Worm (Caenorhabditis elegans): ENCODE results near the gene skp-1.
A peak's percentile ranks its signal among the peaks of the same experiment; 100 is the strongest.

Gene skp-1

ce11 chrV:11649254-11649653, 4.0 kb downstream of the skp-1 start:
- TF ChIP-seq lin-32 (GFP tag; optimal IDR thresholded peaks at IDR 0.05) (no peak), ceh-83 (GFP tag; optimal IDR thresholded peaks at IDR 0.05) (no peak), mls-2 (tag; optimal IDR thresholded peaks at IDR 0.05) (no peak), nhr-76 (tag; optimal IDR thresholded peaks at IDR 0.05) (no peak)

- TF ChIP-seq sptf-1 (tag; optimal IDR thresholded peaks at IDR 0.05), result no peak
- no peak for TF ChIP-seq unc-120 (tag; optimal IDR thresholded peaks at IDR 0.05; ENCODE audit: poor library complexity, severe bottlenecking)
- no peak for TF ChIP-seq ztf-11 (tag; optimal IDR thresholded peaks at IDR 0.05)
- TF ChIP-seq M03D4.4 (tag; optimal IDR thresholded peaks at IDR 0.05), result no peak
- TF ChIP-seq ceh-39 (tag; optimal IDR thresholded peaks at IDR 0.05), result no peak
Measured at ce11 chrV:11650720-11651119, 5.4 kb downstream of the skp-1 start, which contains the start of gene zip-10. TSS of gene zip-10 (minus strand) at chrV:11650762.

- TF ChIP-seq pha-4 (tag; optimal IDR thresholded peaks at IDR 0.05) (no peak), bed-3 (GFP tag; optimal IDR thresholded peaks at IDR 0.05) (no peak), ceh-39 (tag; optimal IDR thresholded peaks at IDR 0.05) (no peak), nhr-2 (tag; optimal IDR thresholded peaks at IDR 0.05) (no peak), lin-13 (tag; optimal IDR thresholded peaks at IDR 0.05) (no peak)
Measured at ce11 chrV:11653095-11653494, 7.8 kb downstream of the skp-1 start.

ce11 chrV:11656469-11656868, 11.2 kb downstream of the skp-1 start:
- peak; percentile 95 for TF ChIP-seq zip-8 (tag; optimal IDR thresholded peaks at IDR 0.05)
- TF ChIP-seq snpc-4 (tag; optimal IDR thresholded peaks at IDR 0.05), result no peak
- no peak for TF ChIP-seq hlh-1 (tag; optimal IDR thresholded peaks at IDR 0.05)
- TF ChIP-seq ztf-11 (tag; optimal IDR thresholded peaks at IDR 0.05), result no peak
- peak; percentile 34 for TF ChIP-seq nhr-2 (tag; optimal IDR thresholded peaks at IDR 0.05)

- TF ChIP-seq nhr-2 (tag; optimal IDR thresholded peaks at IDR 0.05) (peak; percentile 96), ztf-11 (tag; optimal IDR thresholded peaks at IDR 0.05) (no peak), zip-8 (tag; optimal IDR thresholded peaks at IDR 0.05) (peak; percentile 87)
Measured at ce11 chrV:11660566-11660965, 15.3 kb downstream of the skp-1 start.

ce11 chrV:11664875-11665384, 19.6 kb downstream of the skp-1 start, which contains the start of gene ceh-27:
TSS of gene ceh-27 (minus strand) at chrV:11665102.
- TF ChIP-seq snpc-4 (tag; optimal IDR thresholded peaks at IDR 0.05), result no peak
- no peak for TF ChIP-seq lin-32 (GFP tag; optimal IDR thresholded peaks at IDR 0.05)
- TF ChIP-seq lin-13 (tag; optimal IDR thresholded peaks at IDR 0.05), result no peak
- TF ChIP-seq elt-3 (tag; optimal IDR thresholded peaks at IDR 0.05), result no peak
- TF ChIP-seq nhr-76 (tag; optimal IDR thresholded peaks at IDR 0.05), result no peak
- TF ChIP-seq nhr-2 (tag; optimal IDR thresholded peaks at IDR 0.05), result no peak
- no peak for TF ChIP-seq unc-62 (GFP tag; optimal IDR thresholded peaks at IDR 0.05)
- no peak for TF ChIP-seq ceh-83 (GFP tag; optimal IDR thresholded peaks at IDR 0.05)
- no peak for TF ChIP-seq zip-8 (tag; optimal IDR thresholded peaks at IDR 0.05)

- no peak for TF ChIP-seq snpc-4 (tag; optimal IDR thresholded peaks at IDR 0.05)
- TF ChIP-seq nhr-76 (tag; optimal IDR thresholded peaks at IDR 0.05), result no peak
- TF ChIP-seq ham-2 (GFP tag; optimal IDR thresholded peaks at IDR 0.05), result no peak
- no peak for TF ChIP-seq sem-2 (GFP tag; optimal IDR thresholded peaks at IDR 0.05)
- no peak for TF ChIP-seq nhr-28 (tag; optimal IDR thresholded peaks at IDR 0.05)
- no peak for TF ChIP-seq ztf-11 (tag; optimal IDR thresholded peaks at IDR 0.05)
- no peak for TF ChIP-seq nhr-2 (tag; optimal IDR thresholded peaks at IDR 0.05)
Measured at ce11 chrV:11667176-11667575, 21.9 kb downstream of the skp-1 start, which contains the start of gene F46F3.3. TSS of gene F46F3.3 (plus strand) at chrV:11667476.

ce11 chrV:11672497-11672896, 27.2 kb downstream of the skp-1 start, which contains the start of gene lgc-44:
TSS of gene lgc-44 (minus strand) at chrV:11672597.
- TF ChIP-seq nhr-12 (tag; optimal IDR thresholded peaks at IDR 0.05) (no peak), elt-1 (tag; optimal IDR thresholded peaks at IDR 0.05; ENCODE audit: borderline replicate concordance, insufficient read depth) (no peak), zip-8 (tag; optimal IDR thresholded peaks at IDR 0.05) (no peak), lsy-2 (tag; optimal IDR thresholded peaks at IDR 0.05) (no peak), ces-1 (GFP tag; optimal IDR thresholded peaks at IDR 0.05) (no peak), tbx-8 (GFP tag; optimal IDR thresholded peaks at IDR 0.05) (no peak), bed-3 (GFP tag; optimal IDR thresholded peaks at IDR 0.05) (no peak), nhr-76 (tag; optimal IDR thresholded peaks at IDR 0.05) (no peak), nhr-2 (tag; optimal IDR thresholded peaks at IDR 0.05) (no peak), ztf-11 (tag; optimal IDR thresholded peaks at IDR 0.05) (no peak), ceh-43 (GFP tag; optimal IDR thresholded peaks at IDR 0.05) (no peak), nhr-237 (tag; optimal IDR thresholded peaks at IDR 0.05) (no peak), mls-2 (tag; optimal IDR thresholded peaks at IDR 0.05) (no peak)

All from whole organism, mixed stage, embryonic.